In the genomic region with DNA sequence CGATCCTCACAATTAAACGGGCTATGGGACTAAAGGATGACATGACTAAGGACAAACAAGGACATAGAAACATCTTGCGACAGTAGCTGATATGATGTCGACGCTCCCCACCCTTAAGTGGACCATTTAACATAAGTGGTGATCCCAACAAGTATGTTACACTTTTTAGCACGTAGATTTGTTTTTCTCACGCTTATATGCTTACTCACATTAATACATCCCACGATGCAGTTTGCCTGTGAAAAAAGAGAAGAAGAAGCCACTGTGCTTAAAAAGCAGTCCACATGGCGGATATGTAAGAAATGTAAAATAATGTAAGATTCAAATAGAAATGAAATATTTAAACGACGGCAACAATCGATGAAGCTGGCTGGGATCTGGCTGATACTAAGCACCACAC, we compare ENCODE assay signal across 4 fruit fly cellular contexts.
TF ChIP-seq lines count a peak whose summit lies in the region.

No protein-coding gene starts in this region.

- peak; percentile 63 to 64 for TF ChIP-seq CTCF in S2 (optimal IDR thresholded peaks at IDR 0.05; lab: Kevin White, UChicago)
- TF ChIP-seq CTCF in whole organism, embryonic (GFP tag; optimal IDR thresholded peaks at IDR 0.05; lab: Kevin White, UChicago), result peak; percentile 59

TF ChIP-seq in whole organism, embryonic, 481 proteins besides CTCF, POLR2A, EP300 and RAD21:
- TF ChIP-seq MTF-1 (GFP tag; optimal IDR thresholded peaks at IDR 0.05; lab: Kevin White, UChicago; ENCODE audit: borderline replicate concordance), result no peak
- peak; percentile 64 for TF ChIP-seq CG17385 (GFP tag; optimal IDR thresholded peaks at IDR 0.05; lab: Kevin White, UChicago)
- peak in 1 of 2 experiments; percentile 52 for TF ChIP-seq eve (GFP tag; optimal IDR thresholded peaks at IDR 0.05; lab: Kevin White, UChicago)
- 0 out of 2 replicates have a peak, but pooled peaks have one; percentile 10 for TF ChIP-seq vvl (GFP tag; IDR thresholded peaks at IDR 0.05; lab: Robert Waterston, UW)
- peak; percentile 76 for TF ChIP-seq CG31365 (tag; optimal IDR thresholded peaks at IDR 0.05; lab: Kevin White, UChicago)
- TF ChIP-seq CG2199 (GFP tag; IDR thresholded peaks at IDR 0.05; lab: Robert Waterston, UW), result 0 out of 3 replicates have a peak, but pooled peaks have one; percentile 16
- peak in 1 of 3 experiments; percentile 41 for TF ChIP-seq lola (GFP tag; optimal IDR thresholded peaks at IDR 0.05; lab: Kevin White, UChicago)
- TF ChIP-seq stwl (tag; optimal IDR thresholded peaks at IDR 0.05; lab: Kevin White, UChicago), result peak; percentile 21
- peak in 1 of 2 experiments; percentile 10 for TF ChIP-seq insv (GFP tag; optimal IDR thresholded peaks at IDR 0.05; lab: Kevin White, UChicago)
- no peak for TF ChIP-seq CG3407 (GFP tag; optimal IDR thresholded peaks at IDR 0.05; lab: Kevin White, UChicago)
- peak; percentile 82 for TF ChIP-seq CG15073 (GFP tag; optimal IDR thresholded peaks at IDR 0.05; lab: Kevin White, UChicago)
- no peak for TF ChIP-seq CG13424 (tag; optimal IDR thresholded peaks at IDR 0.05; lab: Kevin White, UChicago)

TF ChIP-seq in whole organism, pupa, 21 proteins besides CTCF, POLR2A, EP300 and RAD21:
- TF ChIP-seq gl (tag; optimal IDR thresholded peaks at IDR 0.05; lab: Kevin White, UChicago) (peak; percentile 10), CG34367 (tag; optimal IDR thresholded peaks at IDR 0.05; lab: Kevin White, UChicago) (no peak), D1 (tag; optimal IDR thresholded peaks at IDR 0.05; lab: Kevin White, UChicago) (no peak), Ets98B (GFP tag; IDR thresholded peaks at IDR 0.05; lab: Robert Waterston, UW) (no peak)

TF ChIP-seq in whole organism, wandering third instar larva, 38 proteins besides CTCF, POLR2A, EP300 and RAD21:
- no peak for TF ChIP-seq psq (GFP tag; optimal IDR thresholded peaks at IDR 0.05; lab: Kevin White, UChicago)
- TF ChIP-seq Sp1 (GFP tag; optimal IDR thresholded peaks at IDR 0.05; lab: Kevin White, UChicago), result no peak
- TF ChIP-seq N (GFP tag; optimal IDR thresholded peaks at IDR 0.05; lab: Kevin White, UChicago), result peak; percentile 31
- peak; percentile 56 for TF ChIP-seq Myc (optimal IDR thresholded peaks at IDR 0.05; lab: Kevin White, UChicago)
- TF ChIP-seq CrebA (GFP tag; optimal IDR thresholded peaks at IDR 0.05; lab: Kevin White, UChicago; ENCODE audit: borderline replicate concordance), result no peak
